Worm (Caenorhabditis elegans) whole organism, L1 larva: ENCODE results near the gene C29A12.6.

Source experiments
- elt-3 ChIP-seq, 6 experiments: fragments of 150-350 bp in 1 of 6; sonication (generic microtip); optimal IDR thresholded peaks; 2 replicates each; lab custom pipeline; 2017 to 2018; ENCODE audit warnings: missing biosample characterization in 6 of 6, missing genetic modification characterization in 6 of 6, inconsistent platforms in 1 of 6
- lir-3 ChIP-seq: sonication (generic microtip); optimal IDR thresholded peaks from 2 replicates; lab custom pipeline; 2016; ENCODE audit warnings: mild to moderate bottlenecking, missing genetic modification characterization, moderate library complexity, missing compliant biosample characterization; ENCODE audit not compliant: poor library complexity
- nhr-237 ChIP-seq: fragments of 150-350 bp; optimal IDR thresholded peaks from 2 replicates; lab custom pipeline; 2014; ENCODE audit warnings: missing biosample characterization, missing genetic modification characterization
- nhr-84 ChIP-seq: sonication (generic microtip); optimal IDR thresholded peaks from 2 replicates; lab custom pipeline; 2017; ENCODE audit warnings: missing biosample characterization, missing genetic modification characterization
- swsn-7 ChIP-seq: sonication (generic microtip); optimal IDR thresholded peaks from 2 replicates; lab custom pipeline; 2016; ENCODE audit warnings: missing genetic modification characterization, missing compliant biosample characterization

ce11 chrV:10876512-10876911 lies 29.5 kb downstream of the C29A12.6 start:
- TF ChIP-seq nhr-84 (tag; lab: Kevin White, UChicago) (no peak), nhr-237 (tag; lab: Kevin White, UChicago) (no peak), elt-3 (tag; optimal IDR thresholded peaks at IDR 0.05; lab: Kevin White, UChicago) (no peak), swsn-7 (no peak), lir-3 (tag; lab: Kevin White, UChicago) (no peak)
